Fruit fly (Drosophila melanogaster) whole organism: ENCODE measurements around the gene hook.

ENCODE experiments used
- CG8478 ChIP-seq: fragments of >200 bp; optimal IDR thresholded peaks from 2 replicates; lab custom pipeline; 2018; ENCODE audit warnings: inconsistent platforms
- Dll ChIP-seq: fragments of >200 bp; optimal IDR thresholded peaks from 2 replicates; lab custom pipeline; 2017
- EcR ChIP-seq, 2 experiments: fragments of >200 bp; optimal IDR thresholded peaks; 2 replicates each; lab custom pipeline; 2017; ENCODE audit warnings: missing biosample characterization in 2 of 2, missing genetic modification characterization in 2 of 2, missing genetic modification reagents in 2 of 2
- pan ChIP-seq: fragments of >200 bp; optimal IDR thresholded peaks from 2 replicates; lab custom pipeline; 2017
- psq ChIP-seq: fragments of >200 bp; optimal IDR thresholded peaks from 2 replicates; lab custom pipeline; 2017
- usp ChIP-seq: fragments of >200 bp; optimal IDR thresholded peaks from 2 replicates; lab custom pipeline; 2017; ENCODE audit warnings: missing biosample characterization, missing genetic modification characterization, mixed read lengths

The hook gene

DNA sequence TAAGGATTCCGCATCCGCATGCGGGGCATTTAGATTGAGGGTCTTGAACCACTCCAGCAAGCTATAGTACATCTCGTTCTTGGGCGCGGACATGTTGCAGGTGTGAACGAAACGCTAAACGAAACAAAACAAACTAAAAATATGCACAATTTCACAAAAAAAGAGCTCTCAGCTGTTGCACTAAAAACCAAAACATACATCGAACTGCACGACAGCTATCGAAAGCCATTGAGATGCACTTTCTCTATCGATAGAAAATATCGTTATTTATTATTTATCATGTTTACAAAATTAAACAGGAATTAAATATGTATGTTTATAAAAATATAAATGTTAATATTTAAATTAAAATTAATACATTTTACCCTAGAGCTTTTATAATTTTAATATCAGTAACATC is at the start of gene hook:
Gene hook (minus strand): TSS at position 211 of the 400 bp plus-strand sequence.
- TF ChIP-seq usp (GFP tag; lab: Kevin White, UChicago): no peak

dm6 chr2L:19079742-19080141 is 46.4 kb upstream of the hook start:
- TF ChIP-seq CG8478 (lab: Kevin White, UChicago): no peak
- no peak for TF ChIP-seq pan (lab: Kevin White, UChicago)
- TF ChIP-seq EcR (GFP tag; optimal IDR thresholded peaks at IDR 0.05; lab: Kevin White, UChicago): no peak
- no peak for TF ChIP-seq Dll (lab: Kevin White, UChicago)
- TF ChIP-seq usp (GFP tag; lab: Kevin White, UChicago): no peak
- no peak for TF ChIP-seq psq (lab: Kevin White, UChicago)

DNA sequence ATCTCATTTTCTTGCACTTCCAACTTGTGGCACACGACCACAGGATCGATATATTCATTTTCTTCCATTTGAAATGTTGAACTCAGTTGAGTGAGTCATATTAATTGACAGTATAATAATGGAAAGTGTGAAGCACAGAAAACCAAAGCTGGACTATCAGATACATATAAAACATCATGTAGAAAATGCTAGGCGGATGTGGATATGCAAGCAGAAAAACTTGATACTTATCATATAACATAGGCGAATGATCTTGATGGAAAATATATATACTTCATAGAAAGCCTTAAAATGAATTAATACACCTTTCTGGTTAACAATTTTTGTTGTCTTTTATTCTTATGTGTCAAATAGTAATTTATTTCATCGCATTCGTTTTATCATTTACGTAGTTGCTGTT is 45.6 kb upstream of the hook start, which contains the start of gene CG10700:
Gene CG10700 (minus strand): TSS at position 101 of the 400 bp plus-strand sequence.
- TF ChIP-seq CG8478 (lab: Kevin White, UChicago) (no peak), EcR (GFP tag; optimal IDR thresholded peaks at IDR 0.05; lab: Kevin White, UChicago) (no peak)

DNA sequence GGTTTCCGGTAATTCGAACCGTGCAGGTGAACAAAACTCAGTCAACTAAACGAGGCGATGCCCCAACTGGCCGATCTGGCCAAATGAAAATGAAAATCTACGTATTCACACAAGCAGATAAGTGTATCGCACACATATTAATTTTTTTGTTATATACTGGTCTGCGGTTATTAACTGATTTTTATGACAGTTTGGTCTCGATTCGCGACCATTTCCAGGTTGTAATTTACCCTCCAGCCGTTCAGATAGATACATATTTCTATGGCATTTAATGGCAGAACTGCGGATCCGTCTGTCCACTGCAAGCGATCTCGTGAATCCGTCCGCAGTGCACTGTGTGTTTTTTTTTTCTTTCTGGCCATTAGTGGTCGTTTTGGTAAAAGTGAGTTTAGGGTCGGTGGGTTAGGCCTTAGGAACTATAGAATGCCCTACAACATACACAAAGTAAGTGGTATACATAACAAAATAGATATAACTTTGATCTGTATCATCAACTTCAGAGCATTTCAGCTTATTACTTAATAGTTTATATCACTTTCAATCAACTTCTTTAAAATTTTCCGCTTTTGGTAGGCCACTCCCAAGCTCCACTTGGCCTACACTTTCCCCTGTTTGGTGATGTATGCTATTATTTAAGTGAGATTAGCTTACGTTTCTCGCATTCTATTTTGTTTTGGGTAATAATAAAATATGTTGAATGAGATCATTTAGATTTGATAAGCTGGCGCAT is 41.0 kb upstream of the hook start, which contains the start of gene CG17572:
Gene CG17572 (minus strand): TSS at position 51 of the 730 bp plus-strand sequence.
- TF ChIP-seq pan (lab: Kevin White, UChicago): no peak
- TF ChIP-seq usp (GFP tag; lab: Kevin White, UChicago): no peak
- no peak for TF ChIP-seq psq (lab: Kevin White, UChicago)
- TF ChIP-seq Dll (lab: Kevin White, UChicago): no peak
- no peak for TF ChIP-seq CG8478 (lab: Kevin White, UChicago)
- no peak for TF ChIP-seq EcR (GFP tag; optimal IDR thresholded peaks at IDR 0.05; lab: Kevin White, UChicago)

DNA sequence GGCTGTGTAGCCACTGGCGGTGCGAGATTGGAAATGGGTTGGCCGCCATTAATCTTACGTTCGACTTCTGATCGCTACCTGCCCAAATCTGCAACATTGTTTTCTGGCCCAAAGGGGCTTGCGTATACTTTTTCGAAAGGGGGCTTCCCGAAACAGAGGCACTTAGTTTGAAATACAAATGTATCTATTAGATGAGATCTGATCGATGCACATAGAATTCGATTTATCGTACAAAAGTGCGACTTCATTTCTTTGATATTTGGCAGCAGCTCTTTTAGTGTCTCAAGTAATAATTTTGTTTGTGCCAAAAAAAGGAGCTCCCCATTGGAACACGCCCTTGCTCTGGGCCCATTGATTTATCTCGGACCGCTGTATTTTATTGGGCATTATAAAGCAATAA is 38.4 kb upstream of the hook start:
- no peak for TF ChIP-seq CG8478 (lab: Kevin White, UChicago)
- no peak for TF ChIP-seq usp (GFP tag; lab: Kevin White, UChicago)
- TF ChIP-seq Dll (lab: Kevin White, UChicago): no peak
- TF ChIP-seq EcR (GFP tag; optimal IDR thresholded peaks at IDR 0.05; lab: Kevin White, UChicago): no peak
- TF ChIP-seq pan (lab: Kevin White, UChicago): no peak
- TF ChIP-seq psq (lab: Kevin White, UChicago): no peak

dm6 chr2L:19069548-19070145 is 36.3 kb upstream of the hook start, which contains the start of gene CG10702:
Gene CG10702, minus strand, starts transcription at chr2L:19069851.
- TF ChIP-seq CG8478 (lab: Kevin White, UChicago): no peak
- no peak for TF ChIP-seq usp (GFP tag; lab: Kevin White, UChicago)
- TF ChIP-seq psq (lab: Kevin White, UChicago): no peak
- TF ChIP-seq Dll (lab: Kevin White, UChicago): no peak
- no peak for TF ChIP-seq pan (lab: Kevin White, UChicago)
- TF ChIP-seq EcR (GFP tag; optimal IDR thresholded peaks at IDR 0.05; lab: Kevin White, UChicago): no peak

- TF ChIP-seq psq (lab: Kevin White, UChicago) (no peak), pan (lab: Kevin White, UChicago) (no peak), CG8478 (lab: Kevin White, UChicago) (no peak), EcR (GFP tag; optimal IDR thresholded peaks at IDR 0.05; lab: Kevin White, UChicago) (no peak), Dll (lab: Kevin White, UChicago) (no peak), usp (GFP tag; lab: Kevin White, UChicago) (no peak)
Observed at dm6 chr2L:19068393-19068792, 35.1 kb upstream of the hook start.

- TF ChIP-seq usp (GFP tag; lab: Kevin White, UChicago) (no peak), CG8478 (lab: Kevin White, UChicago) (no peak), EcR (GFP tag; optimal IDR thresholded peaks at IDR 0.05; lab: Kevin White, UChicago) (no peak), psq (lab: Kevin White, UChicago) (no peak)
Observed at dm6 chr2L:19064706-19065105, 31.4 kb upstream of the hook start, which contains the start of gene CG17343. Gene CG17343, plus strand, starts transcription at chr2L:19064929.

DNA sequence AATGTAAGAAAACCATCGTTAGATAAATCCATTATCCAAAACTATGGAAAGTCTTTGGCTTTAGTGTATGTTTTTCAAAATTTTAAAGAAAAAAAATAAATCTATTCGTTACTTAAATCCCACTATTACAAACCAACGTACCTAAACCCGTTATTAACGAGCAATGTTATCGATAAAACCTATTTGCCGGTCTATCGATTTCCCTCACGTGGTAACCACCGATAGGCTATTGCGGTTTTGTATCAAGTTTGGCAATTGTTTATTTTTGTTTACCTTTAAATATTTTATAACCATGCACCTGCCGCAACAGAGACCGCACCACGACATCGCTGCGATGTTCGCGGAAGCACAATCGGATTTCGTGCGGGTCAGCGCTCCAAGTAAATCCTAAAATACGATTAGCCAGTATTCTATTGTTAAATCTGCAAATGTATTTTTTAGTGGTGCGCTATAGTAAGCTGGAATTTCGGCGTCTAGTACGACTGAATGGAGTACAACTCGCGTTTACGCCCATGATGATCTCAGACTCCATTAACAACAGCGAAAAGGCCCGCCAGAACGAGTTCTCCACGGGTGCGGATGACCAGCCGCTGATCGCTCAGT is 29.9 kb upstream of the hook start, which contains the start of gene Dus4:
Gene Dus4 (plus strand): TSS at position 206 of the 603 bp plus-strand sequence.
- TF ChIP-seq usp (GFP tag; lab: Kevin White, UChicago) (no peak), EcR (GFP tag; optimal IDR thresholded peaks at IDR 0.05; lab: Kevin White, UChicago) (no peak), pan (lab: Kevin White, UChicago) (no peak), Dll (lab: Kevin White, UChicago) (no peak), CG8478 (lab: Kevin White, UChicago) (no peak), psq (lab: Kevin White, UChicago) (no peak)

- TF ChIP-seq pan (lab: Kevin White, UChicago) (no peak), psq (lab: Kevin White, UChicago) (no peak), usp (GFP tag; lab: Kevin White, UChicago) (no peak), CG8478 (lab: Kevin White, UChicago) (no peak), EcR (GFP tag; optimal IDR thresholded peaks at IDR 0.05; lab: Kevin White, UChicago) (no peak), Dll (lab: Kevin White, UChicago) (no peak)
Observed at dm6 chr2L:19058916-19059315, 25.6 kb upstream of the hook start, which contains the start of gene Phlpp. Gene Phlpp, plus strand, starts transcription at chr2L:19059129.

dm6 chr2L:19057799-19058198 is 24.5 kb upstream of the hook start:
- no peak for TF ChIP-seq psq (lab: Kevin White, UChicago)
- no peak for TF ChIP-seq usp (GFP tag; lab: Kevin White, UChicago)
- TF ChIP-seq Dll (lab: Kevin White, UChicago): no peak
- no peak for TF ChIP-seq CG8478 (lab: Kevin White, UChicago)
- no peak for TF ChIP-seq pan (lab: Kevin White, UChicago)
- no peak for TF ChIP-seq EcR (GFP tag; optimal IDR thresholded peaks at IDR 0.05; lab: Kevin White, UChicago)
